Worm (Caenorhabditis elegans) whole organism, L4 larva: ENCODE results near the gene F28F9.3.

Experiments
- F10B5.3 ChIP-seq: sonication (generic microtip); optimal IDR thresholded peaks from 2 replicates; lab custom pipeline; 2016; ENCODE audit warnings: mild to moderate bottlenecking, missing genetic modification characterization, missing compliant biosample characterization
- F37D6.2 ChIP-seq: sonication (generic microtip); optimal IDR thresholded peaks from 2 replicates; lab custom pipeline; 2016; ENCODE audit warnings: mild to moderate bottlenecking, missing genetic modification characterization, missing compliant biosample characterization
- F49E8.2 ChIP-seq: sonication (generic microtip); optimal IDR thresholded peaks from 2 replicates; lab custom pipeline; 2016; ENCODE audit warnings: missing compliant biosample characterization, mild to moderate bottlenecking, missing genetic modification characterization, borderline replicate concordance
- aha-1 ChIP-seq: fragments of 150-350 bp; peaks from one replicate; lab custom pipeline; 2014; ENCODE audit warnings: missing biosample characterization, missing genetic modification characterization
- ama-1 ChIP-seq: fragments of 150-350 bp; optimal IDR thresholded peaks from 2 replicates; lab custom pipeline; 2014; ENCODE audit warnings: inconsistent platforms, mixed read lengths
- arid-1 ChIP-seq: fragments of 200-800 bp; sonication (Bioruptor generic); conservative IDR thresholded peaks from 2 replicates; pipeline ENCODE4 v1.3.6; 2022; ENCODE audit warnings: missing genetic modification reagents, missing genetic modification characterization, missing compliant biosample characterization
- ceh-32 ChIP-seq: sonication (generic microtip); optimal IDR thresholded peaks from 2 replicates; lab custom pipeline; 2016; ENCODE audit warnings: mild to moderate bottlenecking, missing genetic modification characterization, missing compliant biosample characterization; ENCODE audit not compliant: poor library complexity
- ces-1 ChIP-seq: fragments of 150-350 bp; sonication (generic microtip); optimal IDR thresholded peaks from 4 replicates; lab custom pipeline; 2014; ENCODE audit warnings: missing biosample characterization, missing genetic modification reagents, missing genetic modification characterization
- ctbp-1 ChIP-seq: fragments of 200-800 bp; sonication (Bioruptor generic); IDR thresholded peaks from 2 replicates; pipeline ENCODE4 v1.3.6; 2022; ENCODE audit warnings: missing genetic modification reagents, missing genetic modification characterization, missing compliant biosample characterization
- daf-16 ChIP-seq, 3 experiments: sonication (generic microtip); optimal IDR thresholded peaks; 2 replicates each; lab custom pipeline; 2016 to 2017; ENCODE audit warnings: missing genetic modification characterization in 3 of 3, missing genetic modification reagents in 3 of 3, mild to moderate bottlenecking in 2 of 3, missing compliant biosample characterization in 2 of 3, missing biosample characterization in 1 of 3, moderate library complexity in 1 of 3
- dmd-6 ChIP-seq: fragments of 200-800 bp; sonication (Bioruptor generic); IDR thresholded peaks from 2 replicates; pipeline ENCODE4 v1.3.6; 2022; ENCODE audit warnings: missing genetic modification reagents, missing genetic modification characterization, missing compliant biosample characterization
- dmd-9 ChIP-seq: fragments of 200-800 bp; sonication (Bioruptor generic); IDR thresholded peaks from 2 replicates; pipeline ENCODE4 v1.3.6; 2022; ENCODE audit warnings: missing genetic modification reagents, missing genetic modification characterization, missing compliant biosample characterization
- dpl-1 ChIP-seq: fragments of 150-350 bp; optimal IDR thresholded peaks from 2 replicates; lab custom pipeline; 2014; ENCODE audit warnings: missing biosample characterization, missing genetic modification reagents, missing genetic modification characterization
- egl-27 ChIP-seq: sonication (generic microtip); optimal IDR thresholded peaks from 3 replicates; lab custom pipeline; 2017; ENCODE audit warnings: missing biosample characterization, missing genetic modification reagents, missing genetic modification characterization
- gei-8 ChIP-seq: fragments of 200-800 bp; sonication (Bioruptor generic); optimal IDR thresholded peaks from 2 replicates; lab custom pipeline; 2018; ENCODE audit warnings: mild to moderate bottlenecking, missing genetic modification characterization, missing compliant biosample characterization
- hlh-11 ChIP-seq: fragments of 200-800 bp; sonication (Bioruptor generic); optimal IDR thresholded peaks from 2 replicates; lab custom pipeline; 2018; ENCODE audit warnings: mild to moderate bottlenecking, missing genetic modification characterization, missing compliant biosample characterization
- hmg-1.1 ChIP-seq: fragments of 200-800 bp; sonication (Bioruptor generic); IDR thresholded peaks from 2 replicates; pipeline ENCODE4 v1.3.6; 2022; ENCODE audit warnings: missing genetic modification reagents, missing genetic modification characterization, missing compliant biosample characterization
- jun-1 ChIP-seq: fragments of 150-350 bp; optimal IDR thresholded peaks from 2 replicates; lab custom pipeline; 2014; ENCODE audit warnings: missing biosample characterization, missing genetic modification reagents, missing genetic modification characterization
- lin-1 ChIP-seq: fragments of 200-800 bp; sonication (Bioruptor generic); IDR thresholded peaks from 2 replicates; pipeline ENCODE4 v1.3.6; 2022; ENCODE audit warnings: missing genetic modification reagents, missing genetic modification characterization, missing compliant biosample characterization
- lin-29 ChIP-seq: fragments of 200-800 bp; sonication (Bioruptor generic); IDR thresholded peaks from 2 replicates; pipeline ENCODE4 v1.3.6; 2022; ENCODE audit warnings: missing genetic modification reagents, missing genetic modification characterization, missing compliant biosample characterization
- lin-39 ChIP-seq: fragments of 150-350 bp; optimal IDR thresholded peaks from 2 replicates; lab custom pipeline; 2014; ENCODE audit warnings: missing biosample characterization, missing genetic modification reagents, missing genetic modification characterization
- lir-3 ChIP-seq: sonication (generic microtip); optimal IDR thresholded peaks from 2 replicates; lab custom pipeline; 2016; ENCODE audit warnings: mild to moderate bottlenecking, missing genetic modification characterization, missing compliant biosample characterization
- lsy-2 ChIP-seq, 2 experiments: fragments of 150-350 bp in 1 of 2; sonication (generic microtip) in 1 of 2; optimal IDR thresholded peaks; 2 replicates each; lab custom pipeline; 2014 to 2017; ENCODE audit warnings: missing biosample characterization in 2 of 2, missing genetic modification characterization in 2 of 2
- madf-5 ChIP-seq, 2 experiments: fragments of 200-800 bp; sonication (Bioruptor generic); IDR thresholded peaks; 2 replicates each; pipeline ENCODE4 v1.3.6; 2022; ENCODE audit warnings: missing compliant biosample characterization in 2 of 2, missing genetic modification characterization in 2 of 2
- mdl-1 ChIP-seq, 2 experiments: fragments of 150-350 bp in 1 of 2; sonication (generic microtip) in 1 of 2; optimal IDR thresholded peaks; 2 replicates each; lab custom pipeline; 2014 to 2017; ENCODE audit warnings: missing biosample characterization in 2 of 2, missing genetic modification characterization in 2 of 2
- mes-2 ChIP-seq: sonication (generic microtip); optimal IDR thresholded peaks from 2 replicates; lab custom pipeline; 2016; ENCODE audit warnings: missing genotype, mild to moderate bottlenecking, missing genetic modification characterization, missing compliant biosample characterization; ENCODE audit not compliant: poor library complexity, severe bottlenecking
- nhr-10 ChIP-seq: fragments of 150-350 bp; optimal IDR thresholded peaks from 2 replicates; lab custom pipeline; 2014; ENCODE audit warnings: missing biosample characterization, missing genetic modification characterization
- nhr-28 ChIP-seq: fragments of 150-350 bp; optimal IDR thresholded peaks from 2 replicates; lab custom pipeline; 2014; ENCODE audit warnings: missing biosample characterization, missing genetic modification characterization
- nhr-6 ChIP-seq: fragments of 150-350 bp; optimal IDR thresholded peaks from 2 replicates; lab custom pipeline; 2014; ENCODE audit warnings: missing biosample characterization, missing genetic modification characterization
- php-3 ChIP-seq: fragments of 200-800 bp; sonication (Bioruptor generic); IDR thresholded peaks from 2 replicates; pipeline ENCODE4 v1.3.6; 2022; ENCODE audit warnings: missing genetic modification reagents, missing genetic modification characterization, missing compliant biosample characterization
- pqm-1 ChIP-seq: sonication (generic microtip); optimal IDR thresholded peaks from 2 replicates; lab custom pipeline; 2017; ENCODE audit warnings: missing biosample characterization, missing genetic modification characterization
- saeg-2 ChIP-seq: fragments of 200-800 bp; sonication (Bioruptor generic); IDR thresholded peaks from 2 replicates; pipeline ENCODE4 v1.3.6; 2022; ENCODE audit warnings: missing genetic modification reagents, missing genetic modification characterization, missing compliant biosample characterization
- set-16 ChIP-seq: fragments of 200-800 bp; sonication (Bioruptor generic); IDR thresholded peaks from 2 replicates; pipeline ENCODE4 v1.3.6; 2022; ENCODE audit warnings: missing genetic modification reagents, missing genetic modification characterization, missing compliant biosample characterization
- spr-1 ChIP-seq: sonication (generic microtip); optimal IDR thresholded peaks from 2 replicates; lab custom pipeline; 2016; ENCODE audit warnings: mild to moderate bottlenecking, missing genetic modification characterization, missing compliant biosample characterization
- tra-1 ChIP-seq: fragments of 200-800 bp; sonication (Bioruptor generic); IDR thresholded peaks from 2 replicates; pipeline ENCODE4 v1.3.6; 2022; ENCODE audit warnings: missing genetic modification reagents, missing genetic modification characterization, missing compliant biosample characterization
- unc-62 ChIP-seq, 3 experiments: fragments of 150-350 bp in 1 of 3; sonication (generic microtip); optimal IDR thresholded peaks in 2 of 3; peaks in 1 of 3; 1 replicate in 1 of 3; 2 replicates in 2 of 3; lab custom pipeline; 2014 to 2017; ENCODE audit warnings: missing biosample characterization in 3 of 3, missing genetic modification characterization in 3 of 3, missing genetic modification reagents in 3 of 3, missing genotype in 1 of 3
- zfp-3 ChIP-seq: fragments of 200-800 bp; sonication (Bioruptor generic); conservative IDR thresholded peaks from 2 replicates; pipeline ENCODE4 v1.3.6; 2022; ENCODE audit warnings: missing genetic modification reagents, missing genetic modification characterization, missing compliant biosample characterization
- zip-2 ChIP-seq: fragments of 150-350 bp; optimal IDR thresholded peaks from 2 replicates; lab custom pipeline; 2014; ENCODE audit warnings: missing biosample characterization, missing genetic modification characterization

The F28F9.3 gene

ce11 chrIV:3826590-3827128 is at the start of gene F28F9.3:
TSS of gene F28F9.3 (plus strand) at chrIV:3826890.
- no peak for TF ChIP-seq php-3 (GFP tag; lab: Robert Waterston, UW)
- no peak for TF ChIP-seq nhr-10
- TF ChIP-seq aha-1 (tag; lab: Kevin White, UChicago): peak; percentile 63

DNA sequence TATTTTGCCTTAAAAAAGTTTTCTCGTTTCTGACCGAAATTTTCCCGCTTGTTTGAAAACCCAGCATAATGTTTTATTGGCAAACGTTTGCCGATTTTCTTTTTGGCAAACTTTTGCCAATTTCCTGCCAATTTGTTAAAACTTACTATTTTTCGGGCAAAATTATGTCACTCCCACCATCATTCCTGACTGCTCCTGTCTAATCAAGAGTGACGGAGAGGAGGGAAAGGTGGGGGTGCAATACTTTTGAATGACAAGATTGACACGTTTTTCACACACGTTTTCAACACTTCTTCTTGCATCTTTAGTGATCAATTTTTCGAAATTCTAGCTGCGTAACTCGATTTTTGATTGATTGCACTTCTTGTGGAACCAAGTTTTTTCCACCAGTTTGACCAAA is 45.2 kb upstream of the F28F9.3 start:
- TF ChIP-seq unc-62 (GFP tag; optimal IDR thresholded peaks at IDR 0.05 in 1 of 2; lab: Kevin White, UChicago) (peak in 1 of 2 experiments; percentile 98), unc-62 (tag; optimal IDR thresholded peaks at IDR 0.05; lab: Kevin White, UChicago) (no peak), spr-1 (tag; lab: Kevin White, UChicago) (no peak), aha-1 (tag; lab: Kevin White, UChicago) (peak; percentile 89)

ce11 chrIV:3783910-3784309 is 42.8 kb upstream of the F28F9.3 start, which contains the start of gene glct-6:
TSS of gene glct-6 (plus strand) at chrIV:3784210.
- TF ChIP-seq mdl-1 (tag; optimal IDR thresholded peaks at IDR 0.05; lab: Kevin White, UChicago) (no peak), aha-1 (tag; lab: Kevin White, UChicago) (peak; percentile 59), zip-2 (tag; lab: Kevin White, UChicago) (no peak), pqm-1 (tag; lab: Kevin White, UChicago) (no peak)

DNA sequence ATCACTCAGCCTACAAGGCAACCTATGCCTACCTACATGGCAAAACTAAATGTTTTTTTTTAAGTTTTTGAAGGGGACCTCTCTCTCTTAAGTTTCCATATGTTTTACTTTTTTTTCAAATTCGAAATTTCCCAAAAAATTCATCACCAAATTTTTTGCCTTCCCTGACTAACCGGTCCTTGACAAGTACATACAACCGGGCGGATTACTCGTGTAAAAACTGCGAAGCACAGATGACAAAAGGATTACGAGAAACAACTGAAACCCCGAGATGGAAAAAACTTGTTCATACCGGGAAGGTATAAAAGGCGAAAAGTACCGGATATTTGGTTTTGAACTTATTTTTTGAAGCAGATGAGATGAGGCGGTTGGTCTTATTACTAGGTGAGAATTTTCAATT is 32.3 kb upstream of the F28F9.3 start, which contains the start of gene K09B3.1:
Gene K09B3.1 (plus strand): TSS at position 301 of the 400 bp plus-strand sequence.
- no peak for TF ChIP-seq pqm-1 (tag; lab: Kevin White, UChicago)
- TF ChIP-seq dmd-6 (GFP tag; lab: Robert Waterston, UW): no peak

ce11 chrIV:3797442-3797841 is 29.2 kb upstream of the F28F9.3 start:
- peak; percentile 58; the same call in 1 of the 2 replicates for TF ChIP-seq set-16 (GFP tag; lab: Robert Waterston, UW)
- no peak for TF ChIP-seq ama-1 (lab: Kevin White, UChicago)

DNA sequence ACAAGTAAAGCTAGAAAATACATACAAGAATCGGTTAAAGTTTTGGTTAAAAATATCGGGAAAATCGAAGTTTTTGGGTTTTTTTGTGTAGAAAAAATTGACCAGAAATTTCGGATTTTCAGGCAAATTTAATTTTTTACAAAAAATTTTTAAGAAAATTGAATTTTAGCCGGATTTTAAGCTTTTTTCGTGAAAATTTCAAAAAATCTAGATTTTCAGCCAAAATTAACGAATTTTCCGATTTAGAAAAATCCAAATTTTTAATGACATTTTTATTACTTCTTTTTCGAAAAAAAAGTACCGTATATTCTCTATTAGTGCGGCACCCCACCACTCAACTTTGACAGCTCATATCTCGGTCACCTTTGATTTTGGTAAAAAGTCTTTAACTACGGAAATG is 25.7 kb upstream of the F28F9.3 start, which contains the start of gene osm-3:
Gene osm-3 (minus strand): TSS at position 101 of the 400 bp plus-strand sequence.
- TF ChIP-seq ces-1 (GFP tag; lab: Kevin White, UChicago) (no peak), lin-29 (no peak), php-3 (GFP tag; lab: Robert Waterston, UW) (no peak), arid-1 (GFP tag; lab: Robert Waterston, UW) (no peak), jun-1 (tag; lab: Kevin White, UChicago) (no peak), nhr-28 (tag; lab: Kevin White, UChicago) (no peak), tra-1 (GFP tag; lab: Robert Waterston, UW) (no peak), lir-3 (no peak), ceh-32 (tag; lab: Kevin White, UChicago) (no peak), dmd-9 (GFP tag; lab: Robert Waterston, UW) (no peak), hmg-1.1 (GFP tag; lab: Robert Waterston, UW) (no peak), madf-5 (GFP tag; IDR thresholded peaks at IDR 0.05; lab: Robert Waterston, UW) (no peak), mes-2 (no peak), lin-39 (no peak), saeg-2 (no peak), dpl-1 (GFP tag; lab: Kevin White, UChicago) (no peak), F37D6.2 (tag; lab: Kevin White, UChicago) (no peak)

DNA sequence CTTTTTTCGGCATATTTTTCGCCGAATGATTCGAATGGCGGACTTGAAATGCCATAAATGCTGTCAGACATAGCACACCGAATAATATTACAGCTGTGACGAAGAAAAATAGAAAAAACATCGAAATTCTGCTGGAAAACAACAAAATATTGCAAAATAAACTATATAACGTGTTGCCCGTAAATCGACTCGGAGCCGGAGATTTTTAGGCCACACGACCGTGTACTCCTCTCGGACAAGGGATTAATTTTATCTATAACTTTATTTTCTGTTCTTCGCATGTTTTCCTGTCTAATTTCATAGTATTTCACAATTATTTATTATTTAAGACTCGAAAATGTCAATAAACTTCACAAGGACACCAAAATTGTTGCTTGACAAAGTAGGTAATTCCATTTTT is 23.4 kb upstream of the F28F9.3 start, which contains the start of the genes algn-14 and M02B7.2:
Gene algn-14 (minus strand): TSS at position 175 of the 400 bp plus-strand sequence.
Gene M02B7.2 (plus strand): TSS at position 330 of the 400 bp plus-strand sequence.
- TF ChIP-seq gei-8 (GFP tag; lab: Kevin White, UChicago): no peak
- no peak for TF ChIP-seq ctbp-1 (GFP tag; lab: Robert Waterston, UW)
- no peak for TF ChIP-seq lin-1 (GFP tag; lab: Robert Waterston, UW)
- TF ChIP-seq lir-3: no peak
- TF ChIP-seq daf-16 (GFP tag; optimal IDR thresholded peaks at IDR 0.05; lab: Kevin White, UChicago): no peak
- TF ChIP-seq daf-16 (tag; optimal IDR thresholded peaks at IDR 0.05; lab: Kevin White, UChicago): peak; percentile 60
- TF ChIP-seq F49E8.2 (tag; lab: Kevin White, UChicago): no peak
- TF ChIP-seq lsy-2 (tag; optimal IDR thresholded peaks at IDR 0.05; lab: Kevin White, UChicago): peak in 1 of 2 experiments; percentile 83
- TF ChIP-seq dmd-6 (GFP tag; lab: Robert Waterston, UW): peak; percentile 47; the same call in 1 of the 2 replicates
- TF ChIP-seq egl-27: no peak
- no peak for TF ChIP-seq ama-1 (lab: Kevin White, UChicago)
- no peak for TF ChIP-seq zfp-3 (GFP tag; lab: Robert Waterston, UW)
- no peak for TF ChIP-seq F10B5.3 (tag; lab: Kevin White, UChicago)
- peak; percentile 34 for TF ChIP-seq nhr-6 (tag; lab: Kevin White, UChicago)
- TF ChIP-seq zip-2 (tag; lab: Kevin White, UChicago): no peak
- peak; percentile 7 for TF ChIP-seq hlh-11
- peak; percentile 69 for TF ChIP-seq dpl-1 (GFP tag; lab: Kevin White, UChicago)
